Worm (Caenorhabditis elegans): ENCODE results near the gene sulp-5.

DNA sequence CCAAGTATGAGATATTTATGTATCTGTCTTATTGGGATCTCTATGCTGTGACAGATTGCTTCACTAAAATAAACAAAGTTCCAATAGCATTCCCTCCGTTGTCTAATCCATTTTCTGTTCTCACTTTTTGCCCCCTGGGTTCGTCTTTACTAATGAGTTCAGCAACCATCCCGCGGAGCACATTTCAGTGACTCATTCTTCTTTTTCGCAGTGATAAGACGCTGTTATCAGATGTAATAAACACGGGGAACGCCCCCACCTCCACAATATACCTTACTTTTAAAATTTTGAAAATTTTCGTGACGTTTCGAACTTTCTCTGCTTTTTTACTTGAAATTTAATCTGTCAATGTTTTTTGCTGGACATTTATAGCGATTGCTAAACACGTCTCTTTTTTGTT, 20.3 kb downstream of the sulp-5 start:
- no peak for TF ChIP-seq F13H6.1 (tag; optimal IDR thresholded peaks at IDR 0.05)
- TF ChIP-seq zag-1 (tag; optimal IDR thresholded peaks at IDR 0.05) = no peak
- TF ChIP-seq ztf-11 (tag; optimal IDR thresholded peaks at IDR 0.05) = no peak
- no peak for TF ChIP-seq sma-3 (GFP tag; optimal IDR thresholded peaks at IDR 0.05)
- no peak for TF ChIP-seq lin-39 (tag; optimal IDR thresholded peaks at IDR 0.05)
- no peak for TF ChIP-seq unc-62 (GFP tag; optimal IDR thresholded peaks at IDR 0.05)
- no peak for TF ChIP-seq nhr-237 (tag; optimal IDR thresholded peaks at IDR 0.05)
- no peak for TF ChIP-seq nhr-11 (tag; optimal IDR thresholded peaks at IDR 0.05)
- no peak for TF ChIP-seq ama-1 (optimal IDR thresholded peaks at IDR 0.05)
